Fruit fly (Drosophila melanogaster) whole organism, embryonic: ENCODE results near the gene bumpel.
A peak's percentile ranks its signal among the peaks of the same experiment; 100 is the strongest.

Source experiments
- B-H2 ChIP-seq: fragments of 200-800 bp; sonication (Bioruptor generic); optimal IDR thresholded peaks from 2 replicates; lab custom pipeline; 2018; ENCODE audit warnings: missing biosample characterization, mild to moderate bottlenecking, missing genetic modification characterization
- BEAF-32 ChIP-seq: fragments of 200-800 bp; sonication (Bioruptor generic); optimal IDR thresholded peaks from 3 replicates; lab custom pipeline; 2017; ENCODE audit warnings: missing biosample characterization, missing genetic modification characterization, mild to moderate bottlenecking, moderate library complexity, missing genetic modification reagents
- C15 ChIP-seq: fragments of 200-800 bp; sonication (Bioruptor generic); IDR thresholded peaks from 3 replicates; pipeline ENCODE4 v1.3.6; 2022; ENCODE audit warnings: missing biosample characterization, missing genetic modification characterization
- CG10209 ChIP-seq: fragments of 200-800 bp; sonication (Bioruptor generic); optimal IDR thresholded peaks from 3 replicates; lab custom pipeline; 2017; ENCODE audit warnings: missing biosample characterization, mild to moderate bottlenecking, missing genetic modification characterization, missing genetic modification reagents
- CG1024 ChIP-seq: fragments of 200-800 bp; sonication (Bioruptor generic); IDR thresholded peaks from 2 replicates; pipeline ENCODE4 v1.3.6; 2022; ENCODE audit warnings: missing biosample characterization, missing genetic modification characterization
- CG10274 ChIP-seq: fragments of 200-800 bp; sonication (Bioruptor generic); optimal IDR thresholded peaks from 3 replicates; lab custom pipeline; 2017; ENCODE audit warnings: missing biosample characterization, mild to moderate bottlenecking, missing genetic modification characterization
- CG11247 ChIP-seq: fragments of 200-800 bp; sonication (Bioruptor generic); IDR thresholded peaks from 2 replicates; pipeline ENCODE4 v1.3.6; 2022; ENCODE audit warnings: missing biosample characterization, missing genetic modification characterization
- CG11398 ChIP-seq: fragments of 200-800 bp; sonication (Bioruptor generic); optimal IDR thresholded peaks from 2 replicates; lab custom pipeline; 2016; ENCODE audit warnings: missing biosample characterization, missing genetic modification characterization
- CG11695 ChIP-seq: fragments of 200-800 bp; sonication (Bioruptor generic); IDR thresholded peaks from 3 replicates; pipeline ENCODE4 v1.3.6; 2022; ENCODE audit warnings: missing biosample characterization, missing genetic modification characterization
- CG17568 ChIP-seq: fragments of 200-800 bp; sonication (Bioruptor generic); optimal IDR thresholded peaks from 2 replicates; lab custom pipeline; 2018; ENCODE audit warnings: missing biosample characterization, mild to moderate bottlenecking, missing genetic modification characterization, moderate library complexity
- CG18599 ChIP-seq: fragments of 200-800 bp; sonication (Bioruptor generic); optimal IDR thresholded peaks from 3 replicates; lab custom pipeline; 2017; ENCODE audit warnings: missing biosample characterization, missing genetic modification characterization, mild to moderate bottlenecking, moderate library complexity, missing genetic modification reagents
- CG18764 ChIP-seq: fragments of 200-800 bp; sonication (Bioruptor generic); optimal IDR thresholded peaks from 3 replicates; lab custom pipeline; 2016; ENCODE audit warnings: missing biosample characterization, missing genetic modification characterization
- CG2202 ChIP-seq: fragments of 200-800 bp; sonication (Bioruptor generic); optimal IDR thresholded peaks from 2 replicates; lab custom pipeline; 2018; ENCODE audit warnings: missing biosample characterization, mild to moderate bottlenecking, missing genetic modification characterization
- CG3065 ChIP-seq: fragments of 200-800 bp; sonication (Bioruptor generic); optimal IDR thresholded peaks from 2 replicates; lab custom pipeline; 2016; ENCODE audit warnings: missing biosample characterization, missing genetic modification characterization
- CG31365 ChIP-seq: fragments of 200-800 bp; sonication (Bioruptor generic); optimal IDR thresholded peaks from 2 replicates; lab custom pipeline; 2018; ENCODE audit warnings: missing biosample characterization, mild to moderate bottlenecking, missing genetic modification characterization
- CG31441 ChIP-seq: fragments of 200-800 bp; sonication (Bioruptor generic); IDR thresholded peaks from 2 replicates; pipeline ENCODE4 v1.3.6; 2022; ENCODE audit warnings: missing biosample characterization, missing genetic modification characterization
- CG32532 ChIP-seq: fragments of 200-800 bp; sonication (Bioruptor generic); IDR thresholded peaks from 2 replicates; pipeline ENCODE4 v1.3.6; 2022; ENCODE audit warnings: missing biosample characterization, missing genetic modification characterization
- CG7372 ChIP-seq: fragments of 200-800 bp; sonication (Bioruptor generic); IDR thresholded peaks from 2 replicates; pipeline ENCODE4 v1.3.6; 2022; ENCODE audit warnings: missing biosample characterization, missing genetic modification characterization
- CG7556 ChIP-seq: fragments of 200-800 bp; sonication (Bioruptor generic); optimal IDR thresholded peaks from 2 replicates; lab custom pipeline; 2017; ENCODE audit warnings: missing biosample characterization, mild to moderate bottlenecking, missing genetic modification characterization
- CG8944 ChIP-seq: fragments of 200-800 bp; sonication (Bioruptor generic); optimal IDR thresholded peaks from 3 replicates; lab custom pipeline; 2016; ENCODE audit warnings: missing biosample characterization, missing genetic modification characterization
- CG9817 ChIP-seq: fragments of 200-800 bp; sonication (Bioruptor generic); optimal IDR thresholded peaks from 2 replicates; lab custom pipeline; 2018; ENCODE audit warnings: missing biosample characterization, mild to moderate bottlenecking, missing genetic modification characterization, moderate library complexity
- Doc2 ChIP-seq: fragments of 200-800 bp; sonication (Bioruptor generic); IDR thresholded peaks from 2 replicates; pipeline ENCODE4 v1.3.6; 2022; ENCODE audit warnings: missing biosample characterization, missing genetic modification characterization
- Drgx ChIP-seq: fragments of 200-800 bp; sonication (Bioruptor generic); IDR thresholded peaks from 2 replicates; pipeline ENCODE4 v1.3.6; 2022; ENCODE audit warnings: missing biosample characterization, missing genetic modification characterization
- E2f1 ChIP-seq: fragments of 200-800 bp; sonication (Bioruptor generic); IDR thresholded peaks from 2 replicates; pipeline ENCODE4 v1.3.6; 2022; ENCODE audit warnings: missing biosample characterization, missing genetic modification characterization
- GATAe ChIP-seq: fragments of 200-800 bp; sonication (Bioruptor generic); conservative IDR thresholded peaks from 2 replicates; pipeline ENCODE4 v1.3.6; 2022; ENCODE audit warnings: missing biosample characterization, missing genetic modification characterization
- Gsc ChIP-seq: fragments of 200-800 bp; sonication (Bioruptor generic); IDR thresholded peaks from 2 replicates; pipeline ENCODE4 v1.3.6; 2022; ENCODE audit warnings: missing biosample characterization, missing genetic modification characterization
- HLHmδ ChIP-seq: fragments of 200-800 bp; sonication (Bioruptor generic); optimal IDR thresholded peaks from 2 replicates; lab custom pipeline; 2018; ENCODE audit warnings: missing biosample characterization, mild to moderate bottlenecking, missing genetic modification characterization, moderate library complexity
- MBD-R2 ChIP-seq: fragments of 200-800 bp; sonication (Bioruptor generic); IDR thresholded peaks from 2 replicates; pipeline ENCODE4 v1.3.6; 2022; ENCODE audit warnings: missing biosample characterization, missing genetic modification characterization
- MTF-1 ChIP-seq: fragments of 200-800 bp; sonication (Bioruptor generic); optimal IDR thresholded peaks from 2 replicates; lab custom pipeline; 2018; ENCODE audit warnings: missing biosample characterization, mild to moderate bottlenecking, missing genetic modification characterization, borderline replicate concordance
- Mad ChIP-seq: fragments of 200-800 bp; sonication (Bioruptor generic); optimal IDR thresholded peaks from 2 replicates; lab custom pipeline; 2016; ENCODE audit warnings: missing biosample characterization, missing genetic modification characterization
- Nf-YC ChIP-seq: fragments of 200-800 bp; optimal IDR thresholded peaks from 3 replicates; lab custom pipeline; 2019; ENCODE audit warnings: missing biosample characterization, mild to moderate bottlenecking, missing genetic modification characterization, moderate library complexity
- Scr ChIP-seq: fragments of 200-800 bp; sonication (Bioruptor generic); IDR thresholded peaks from 2 replicates; pipeline ENCODE4 v1.3.6; 2022; ENCODE audit warnings: missing biosample characterization, missing genetic modification characterization; ENCODE audit not compliant: partially characterized antibody
- Spps ChIP-seq: fragments of 200-800 bp; sonication (Bioruptor generic); optimal IDR thresholded peaks from 2 replicates; lab custom pipeline; 2018; ENCODE audit warnings: missing biosample characterization, mild to moderate bottlenecking, missing genetic modification characterization
- TFAM ChIP-seq: fragments of 200-800 bp; sonication (Bioruptor generic); optimal IDR thresholded peaks from 2 replicates; lab custom pipeline; 2017; ENCODE audit warnings: missing biosample characterization, missing genetic modification characterization, inconsistent platforms
- bigmax ChIP-seq: fragments of 200-800 bp; sonication (Bioruptor generic); optimal IDR thresholded peaks from 2 replicates; lab custom pipeline; 2018; ENCODE audit warnings: missing biosample characterization, mild to moderate bottlenecking, missing genetic modification characterization
- bowl ChIP-seq: fragments of 200-800 bp; sonication (Bioruptor generic); IDR thresholded peaks from 2 replicates; pipeline ENCODE4 v1.3.6; 2022; ENCODE audit warnings: missing biosample characterization, missing genetic modification characterization
- btn ChIP-seq: fragments of 200-800 bp; sonication (Bioruptor generic); optimal IDR thresholded peaks from 2 replicates; lab custom pipeline; 2016; ENCODE audit warnings: missing biosample characterization, missing genetic modification characterization
- dan ChIP-seq: fragments of 200-800 bp; sonication (Bioruptor generic); IDR thresholded peaks from 2 replicates; pipeline ENCODE4 v1.3.6; 2022; ENCODE audit warnings: missing biosample characterization, missing genetic modification characterization
- gt ChIP-seq: fragments of 200-800 bp; sonication (Bioruptor generic); IDR thresholded peaks from 2 replicates; pipeline ENCODE4 v1.3.6; 2022; ENCODE audit warnings: missing biosample characterization, missing genetic modification characterization
- her ChIP-seq: fragments of 200-800 bp; sonication (Bioruptor generic); optimal IDR thresholded peaks from 2 replicates; lab custom pipeline; 2016; ENCODE audit warnings: missing biosample characterization, missing genetic modification characterization
- kah ChIP-seq: fragments of 200-800 bp; sonication (Bioruptor generic); optimal IDR thresholded peaks from 2 replicates; lab custom pipeline; 2018; ENCODE audit warnings: missing biosample characterization, mild to moderate bottlenecking, missing genetic modification characterization
- mirr ChIP-seq: fragments of 200-800 bp; sonication (Bioruptor generic); optimal IDR thresholded peaks from 3 replicates; lab custom pipeline; 2018; ENCODE audit warnings: missing biosample characterization, mild to moderate bottlenecking, missing genetic modification characterization
- nau ChIP-seq: fragments of 200-800 bp; sonication (Bioruptor generic); optimal IDR thresholded peaks from 3 replicates; lab custom pipeline; 2017; ENCODE audit warnings: missing biosample characterization, mild to moderate bottlenecking, missing genetic modification characterization, missing genetic modification reagents
- ranshi ChIP-seq: fragments of 200-800 bp; sonication (Bioruptor generic); IDR thresholded peaks from 2 replicates; pipeline ENCODE4 v1.3.6; 2022; ENCODE audit warnings: missing biosample characterization, missing genetic modification characterization
- sc ChIP-seq, 3 experiments: fragments of >200 bp in 2 of 3; fragments of 200-800 bp in 1 of 3; sonication (Bioruptor generic) in 1 of 3; optimal IDR thresholded peaks; 2 replicates in 2 of 3; 3 replicates in 1 of 3; lab custom pipeline; 2017; ENCODE audit warnings: mild to moderate bottlenecking in 1 of 3, missing biosample characterization in 1 of 3, missing genetic modification characterization in 1 of 3, missing genetic modification reagents in 1 of 3
- toy ChIP-seq: fragments of 200-800 bp; sonication (Bioruptor generic); IDR thresholded peaks from 2 replicates; pipeline ENCODE4 v1.3.6; 2022; ENCODE audit warnings: missing biosample characterization, missing genetic modification characterization
- trh ChIP-seq: fragments of 200-800 bp; sonication (Bioruptor generic); optimal IDR thresholded peaks from 2 replicates; lab custom pipeline; 2016; ENCODE audit warnings: missing biosample characterization, missing genetic modification characterization
- vvl ChIP-seq: fragments of 200-800 bp; sonication (Bioruptor generic); IDR thresholded peaks from 2 replicates; pipeline ENCODE4 v1.3.6; 2022; ENCODE audit warnings: missing biosample characterization, missing genetic modification characterization
- wek ChIP-seq: fragments of 200-800 bp; sonication (Bioruptor generic); optimal IDR thresholded peaks from 3 replicates; lab custom pipeline; 2018; ENCODE audit warnings: missing biosample characterization, mild to moderate bottlenecking, missing genetic modification characterization, moderate library complexity
- wor ChIP-seq: fragments of 200-800 bp; sonication (Bioruptor generic); IDR thresholded peaks from 2 replicates; pipeline ENCODE4 v1.3.6; 2022; ENCODE audit warnings: missing biosample characterization, missing genetic modification characterization
- zf30C ChIP-seq: fragments of 200-800 bp; sonication (Bioruptor generic); optimal IDR thresholded peaks from 3 replicates; lab custom pipeline; 2018; ENCODE audit warnings: missing biosample characterization, mild to moderate bottlenecking, missing genetic modification characterization

The bumpel gene

dm6 chr3R:11392805-11393204, 25.7 kb downstream of the bumpel start (continued):
- TF ChIP-seq C15 (GFP tag; lab: Robert Waterston, UW) (0 out of 3 replicates have a peak, but pooled peaks have one; percentile 53), bigmax (GFP tag; lab: Kevin White, UChicago) (no peak), TFAM (GFP tag; lab: Kevin White, UChicago) (peak; percentile 52), CG31365 (tag; lab: Kevin White, UChicago) (peak; percentile 96), CG3065 (GFP tag; lab: Kevin White, UChicago) (peak; percentile 51), CG18764 (GFP tag; lab: Kevin White, UChicago) (peak; percentile 47), vvl (GFP tag; lab: Robert Waterston, UW) (no peak), btn (peak; percentile 64), sc (optimal IDR thresholded peaks at IDR 0.05; lab: Kevin White, UChicago) (no peak), sc (GFP tag; optimal IDR thresholded peaks at IDR 0.05; lab: Kevin White, UChicago) (peak; percentile 74), CG7556 (GFP tag; lab: Kevin White, UChicago) (no peak), Drgx (GFP tag; lab: Robert Waterston, UW) (no peak), CG8944 (GFP tag; lab: Kevin White, UChicago) (peak; percentile 19), trh (GFP tag; lab: Kevin White, UChicago) (peak; percentile 60), her (GFP tag; lab: Kevin White, UChicago) (no peak), CG10274 (peak; percentile 59), Mad (GFP tag; lab: Kevin White, UChicago) (peak; percentile 24), CG17568 (GFP tag; lab: Kevin White, UChicago) (peak; percentile 53), dan (GFP tag; lab: Robert Waterston, UW) (no peak), gt (GFP tag; lab: Robert Waterston, UW) (peak; percentile 63), CG2202 (tag; lab: Kevin White, UChicago) (peak; percentile 76), E2f1 (GFP tag; lab: Robert Waterston, UW) (no peak; the same call in 1 of the 2 replicates), Gsc (GFP tag; lab: Robert Waterston, UW) (0 out of 2 replicates have a peak, but pooled peaks have one; percentile 19), MTF-1 (GFP tag; lab: Kevin White, UChicago) (peak; percentile 88), bowl (no peak), CG9817 (tag; lab: Kevin White, UChicago) (peak; percentile 65), kah (peak; percentile 49), Nf-YC (no peak), Scr (GFP tag; lab: Robert Waterston, UW) (no peak), CG32532 (no peak), CG7372 (GFP tag; lab: Robert Waterston, UW) (no peak; the same call in none of the 2 replicates), wor (GFP tag; lab: Robert Waterston, UW) (no peak), HLHmδ (GFP tag; lab: Kevin White, UChicago) (peak; percentile 98), CG11398 (GFP tag; lab: Kevin White, UChicago) (peak; percentile 60), B-H2 (no peak), wek (GFP tag; lab: Kevin White, UChicago) (peak; percentile 84), CG31441 (no peak; the same call in 1 of the 2 replicates), toy (no peak), nau (GFP tag; lab: Kevin White, UChicago) (peak; percentile 56), CG11247 (GFP tag; lab: Robert Waterston, UW) (no peak), BEAF-32 (GFP tag; lab: Kevin White, UChicago) (no peak), ranshi (GFP tag; lab: Robert Waterston, UW) (0 out of 2 replicates have a peak, but pooled peaks have one; percentile 61), mirr (GFP tag; lab: Kevin White, UChicago) (no peak), MBD-R2 (GFP tag; lab: Robert Waterston, UW) (no peak), CG10209 (GFP tag; lab: Kevin White, UChicago) (peak; percentile 72), CG1024 (GFP tag; lab: Robert Waterston, UW) (peak; percentile 55; the same call in 1 of the 2 replicates), Doc2 (GFP tag; lab: Robert Waterston, UW) (no peak), Spps (peak; percentile 30), CG18599 (GFP tag; lab: Kevin White, UChicago) (no peak), CG11695 (no peak), GATAe (GFP tag; lab: Robert Waterston, UW) (no peak), zf30C (GFP tag; lab: Kevin White, UChicago) (no peak)
